Worm (Caenorhabditis elegans) whole organism, mixed stage, embryonic: ENCODE measurements around the gene F36F12.2.

Source experiments
- ceh-83 ChIP-seq: fragments of 200-800 bp; sonication (Bioruptor generic); optimal IDR thresholded peaks from 2 replicates; lab custom pipeline; 2018; ENCODE audit warnings: mild to moderate bottlenecking, missing genetic modification characterization, missing compliant biosample characterization
- elt-3 ChIP-seq: fragments of 150-350 bp; optimal IDR thresholded peaks from 2 replicates; lab custom pipeline; 2014; ENCODE audit warnings: missing biosample characterization, missing genetic modification characterization
- lin-13 ChIP-seq: fragments of 150-350 bp; optimal IDR thresholded peaks from 2 replicates; lab custom pipeline; 2014; ENCODE audit warnings: missing biosample characterization, missing genetic modification characterization
- nhr-12 ChIP-seq: fragments of 150-350 bp; optimal IDR thresholded peaks from 2 replicates; lab custom pipeline; 2014; ENCODE audit warnings: missing biosample characterization, missing genetic modification characterization
- nhr-2 ChIP-seq: fragments of 150-350 bp; optimal IDR thresholded peaks from 2 replicates; lab custom pipeline; 2014; ENCODE audit warnings: missing biosample characterization, missing genetic modification characterization
- nhr-237 ChIP-seq: fragments of 150-350 bp; optimal IDR thresholded peaks from 2 replicates; lab custom pipeline; 2014; ENCODE audit warnings: missing biosample characterization, missing genetic modification characterization
- nhr-28 ChIP-seq: fragments of 150-350 bp; optimal IDR thresholded peaks from 2 replicates; lab custom pipeline; 2014; ENCODE audit warnings: missing biosample characterization, missing genetic modification characterization
- nhr-76 ChIP-seq: sonication (generic microtip); optimal IDR thresholded peaks from 2 replicates; lab custom pipeline; 2017; ENCODE audit warnings: missing biosample characterization, missing genetic modification characterization
- unc-39 ChIP-seq: fragments of 150-350 bp; optimal IDR thresholded peaks from 2 replicates; lab custom pipeline; 2014; ENCODE audit warnings: missing biosample characterization, missing genetic modification characterization
- unc-62 ChIP-seq: fragments of 150-350 bp; optimal IDR thresholded peaks from 2 replicates; lab custom pipeline; 2014; ENCODE audit warnings: missing biosample characterization, missing genetic modification reagents, missing genetic modification characterization
- ztf-11 ChIP-seq: fragments of 150-350 bp; optimal IDR thresholded peaks from 2 replicates; lab custom pipeline; 2014; ENCODE audit warnings: missing biosample characterization, missing genetic modification characterization

ce11 chrV:2081894-2082293 lies 13.2 kb downstream of the F36F12.2 start:
- no peak for TF ChIP-seq unc-62 (GFP tag; lab: Kevin White, UChicago)
- no peak for TF ChIP-seq lin-13 (tag; lab: Kevin White, UChicago)
- no peak for TF ChIP-seq nhr-237 (tag; lab: Kevin White, UChicago)
- no peak for TF ChIP-seq nhr-28 (tag; lab: Kevin White, UChicago)
- TF ChIP-seq nhr-76 (tag; lab: Kevin White, UChicago): no peak
- no peak for TF ChIP-seq unc-39 (tag; lab: Kevin White, UChicago)
- TF ChIP-seq nhr-12 (tag; lab: Kevin White, UChicago): no peak
- TF ChIP-seq nhr-2 (tag; lab: Kevin White, UChicago): no peak
- no peak for TF ChIP-seq ceh-83 (GFP tag; lab: Kevin White, UChicago)
- no peak for TF ChIP-seq elt-3 (tag; lab: Kevin White, UChicago)
- TF ChIP-seq ztf-11 (tag; lab: Kevin White, UChicago): no peak
